Worm (Caenorhabditis elegans): Measurements from ENCODE around the gene Y79H2A.3.

Y79H2A.3 gene

DNA sequence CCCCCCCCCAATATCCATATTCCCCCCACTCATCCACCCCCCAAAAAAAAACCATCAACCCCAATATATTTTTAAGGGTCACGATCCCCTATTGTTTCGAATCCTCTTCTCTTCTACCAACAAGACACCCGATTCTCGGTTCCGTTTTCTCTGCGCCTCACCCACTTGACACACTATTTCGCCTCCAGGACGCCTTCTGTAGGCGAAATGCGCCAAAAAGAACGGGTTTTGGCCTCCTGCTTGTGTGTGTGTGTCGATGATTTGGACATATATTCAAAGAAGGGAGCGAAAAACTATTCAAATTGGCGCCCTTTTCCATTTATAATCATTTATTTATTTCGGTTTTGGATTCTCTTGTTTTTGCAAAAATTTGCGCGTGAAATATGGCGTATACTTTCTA, 39.1 kb downstream of the Y79H2A.3 start (continued):
- no peak for TF ChIP-seq ceh-63 (GFP tag; optimal IDR thresholded peaks at IDR 0.05)
- no peak for TF ChIP-seq lsy-2 (tag; optimal IDR thresholded peaks at IDR 0.05)
- TF ChIP-seq irx-1 (tag; optimal IDR thresholded peaks at IDR 0.05), result no peak

DNA sequence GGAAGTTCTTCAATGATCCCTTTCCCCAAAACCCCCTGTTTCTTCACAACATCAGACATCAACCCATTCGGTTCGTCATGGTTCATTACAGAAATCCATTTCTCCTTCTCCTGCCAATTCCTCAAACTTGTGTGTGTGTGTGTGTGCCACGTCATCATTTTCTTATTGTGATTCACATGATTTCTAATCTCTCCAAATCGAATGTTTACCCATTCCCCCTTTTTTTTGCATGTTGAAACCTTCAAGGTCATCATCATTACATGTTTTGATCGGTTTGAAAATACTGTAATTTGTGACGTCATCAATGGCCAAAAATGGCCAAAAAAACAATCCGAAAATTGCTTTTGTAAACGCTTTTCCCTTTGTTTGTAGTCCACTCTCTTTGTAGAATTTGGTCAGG, 42.3 kb downstream of the Y79H2A.3 start:
- no peak for TF ChIP-seq egl-13 (tag; optimal IDR thresholded peaks at IDR 0.05)
- no peak for TF ChIP-seq mdl-1 (tag; optimal IDR thresholded peaks at IDR 0.05)
- no peak for TF ChIP-seq elt-3 (tag; optimal IDR thresholded peaks at IDR 0.05)
- TF ChIP-seq ztf-11 (tag; optimal IDR thresholded peaks at IDR 0.05), result no peak
- peak; percentile 64 for TF ChIP-seq lin-14 (GFP tag; optimal IDR thresholded peaks at IDR 0.05)
- peak; percentile 22; the same call in 1 of the 2 replicates for TF ChIP-seq grh-1 (GFP tag; IDR thresholded peaks at IDR 0.05)
- TF ChIP-seq blmp-1 (tag; optimal IDR thresholded peaks at IDR 0.05), result peak; percentile 30
- no peak for TF ChIP-seq unc-62 (GFP tag; optimal IDR thresholded peaks at IDR 0.05)
- TF ChIP-seq egl-27 (tag; optimal IDR thresholded peaks at IDR 0.05), result no peak
- TF ChIP-seq snu-23 (GFP tag; optimal IDR thresholded peaks at IDR 0.05), result peak; percentile 59
- TF ChIP-seq nhr-47 (tag; optimal IDR thresholded peaks at IDR 0.05), result peak; percentile 7
- peak in 1 of 2 experiments; percentile 34 for TF ChIP-seq lsy-2 (tag; optimal IDR thresholded peaks at IDR 0.05)
- TF ChIP-seq nhr-20 (tag; optimal IDR thresholded peaks at IDR 0.05), result peak; percentile 60
- no peak for TF ChIP-seq vab-15 (tag; optimal IDR thresholded peaks at IDR 0.05)
- TF ChIP-seq C34B4.2 (tag; optimal IDR thresholded peaks at IDR 0.05), result no peak
- TF ChIP-seq xbp-1 (tag; optimal IDR thresholded peaks at IDR 0.05), result peak; percentile 67
- TF ChIP-seq nhr-76 (tag; optimal IDR thresholded peaks at IDR 0.05), result no peak
- TF ChIP-seq nhr-19 (GFP tag; conservative IDR thresholded peaks at IDR 0.05), result 0 out of 2 replicates have a peak, but pooled peaks have one; percentile 18
- peak; percentile 43 for TF ChIP-seq nhr-71 (tag; optimal IDR thresholded peaks at IDR 0.05)
- no peak for TF ChIP-seq efl-1 (optimal IDR thresholded peaks at IDR 0.05)
- TF ChIP-seq efl-1 (GFP tag; optimal IDR thresholded peaks at IDR 0.05 in 1 of 2), result peak in 1 of 2 experiments; percentile 92
- no peak for TF ChIP-seq lin-13 (GFP tag; optimal IDR thresholded peaks at IDR 0.05)
- TF ChIP-seq nhr-85 (tag), result peak; percentile 94
- peak in 1 of 2 experiments; percentile 51 for TF ChIP-seq lin-35 (GFP tag; optimal IDR thresholded peaks at IDR 0.05)

DNA sequence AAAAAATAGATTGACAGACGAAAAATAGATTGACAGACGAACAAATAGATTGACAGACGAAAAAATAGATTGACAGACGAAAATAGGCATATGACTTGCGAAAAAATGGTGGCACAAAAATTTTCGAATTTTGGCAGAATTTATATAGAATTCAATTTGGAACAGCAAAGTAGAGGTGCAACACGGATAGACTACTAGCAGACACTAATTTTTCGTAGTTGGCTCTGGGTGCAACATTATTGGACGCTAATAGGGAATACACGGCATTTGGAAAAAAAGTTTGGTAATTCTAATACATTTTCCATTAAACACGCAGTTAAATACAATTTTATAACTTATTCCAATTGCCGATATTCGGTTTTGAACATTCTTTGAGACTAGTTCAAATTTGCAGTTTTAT, 42.8 kb downstream of the Y79H2A.3 start:
- no peak for TF ChIP-seq ama-1 (optimal IDR thresholded peaks at IDR 0.05)
- TF ChIP-seq vab-15 (tag; optimal IDR thresholded peaks at IDR 0.05), result no peak
- no peak for TF ChIP-seq sup-37 (GFP tag; optimal IDR thresholded peaks at IDR 0.05)
- no peak for TF ChIP-seq dsc-1 (tag; optimal IDR thresholded peaks at IDR 0.05)

DNA sequence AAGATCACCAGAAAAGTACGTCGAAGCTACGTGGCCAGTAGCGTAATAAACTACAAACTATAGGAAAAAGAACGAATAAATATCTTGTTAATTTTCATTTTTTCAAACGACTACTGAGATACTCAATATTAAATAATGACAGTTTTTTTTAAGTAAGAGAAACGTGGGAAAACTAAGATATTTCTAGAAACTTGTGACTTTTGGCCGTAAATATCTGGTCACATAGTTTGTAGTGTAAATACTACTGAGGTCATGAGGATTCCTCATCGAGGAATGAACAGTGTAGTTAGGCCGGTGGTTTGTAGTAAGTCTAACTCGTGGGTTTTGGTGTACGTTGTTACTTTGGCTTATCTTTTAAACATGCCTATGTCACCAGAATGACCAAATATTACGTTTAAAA, 47.1 kb downstream of the Y79H2A.3 start:
- TF ChIP-seq snu-23 (GFP tag; optimal IDR thresholded peaks at IDR 0.05) (peak; percentile 12), nhr-71 (tag; optimal IDR thresholded peaks at IDR 0.05) (peak; percentile 17), lin-35 (GFP tag; optimal IDR thresholded peaks at IDR 0.05) (peak in 1 of 2 experiments; percentile 25), nhr-20 (tag; optimal IDR thresholded peaks at IDR 0.05) (peak; percentile 78)

DNA sequence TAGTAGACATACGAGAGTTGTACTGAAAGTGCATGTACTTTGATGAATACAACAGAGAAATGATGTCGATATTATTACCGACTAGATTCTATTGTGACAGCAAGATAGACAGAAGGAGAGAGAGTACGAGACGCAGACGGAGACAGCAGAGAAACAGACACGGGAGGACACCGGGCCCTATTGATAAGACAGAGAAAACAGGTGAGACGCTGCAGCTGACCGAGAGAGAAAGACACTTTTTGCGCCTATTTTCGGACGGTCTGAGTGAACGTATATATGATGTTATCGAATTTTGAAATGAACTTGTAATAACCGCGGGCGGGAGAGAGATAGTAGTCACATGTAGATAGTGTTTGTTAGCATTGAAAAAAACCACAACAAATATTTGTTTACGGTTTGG, 48.8 kb downstream of the Y79H2A.3 start:
- TF ChIP-seq unc-130 (tag; optimal IDR thresholded peaks at IDR 0.05), result peak; percentile 77
- TF ChIP-seq nhr-237 (tag; optimal IDR thresholded peaks at IDR 0.05), result no peak
- TF ChIP-seq fkh-4 (tag; optimal IDR thresholded peaks at IDR 0.05; ENCODE audit: borderline replicate concordance), result no peak
- TF ChIP-seq isw-1 (GFP tag; IDR thresholded peaks at IDR 0.05), result no peak
- no peak for TF ChIP-seq nhr-84 (tag; optimal IDR thresholded peaks at IDR 0.05)
- TF ChIP-seq nhr-71 (tag; optimal IDR thresholded peaks at IDR 0.05), result peak; percentile 71
- TF ChIP-seq lin-15B (tag; optimal IDR thresholded peaks at IDR 0.05), result no peak
- TF ChIP-seq elt-2 (tag; optimal IDR thresholded peaks at IDR 0.05), result peak; percentile 80
- no peak for TF ChIP-seq egl-27 (tag; optimal IDR thresholded peaks at IDR 0.05)
- no peak for TF ChIP-seq lin-13 (GFP tag; optimal IDR thresholded peaks at IDR 0.05)
- no peak for TF ChIP-seq pax-3 (tag; optimal IDR thresholded peaks at IDR 0.05)
- TF ChIP-seq aly-2 (tag; optimal IDR thresholded peaks at IDR 0.05), result no peak
- TF ChIP-seq nhr-19 (GFP tag; conservative IDR thresholded peaks at IDR 0.05), result peak; percentile 42
- 0 out of 2 replicates have a peak, but pooled peaks have one; percentile 9 for TF ChIP-seq grh-1 (GFP tag; IDR thresholded peaks at IDR 0.05)
- TF ChIP-seq F16B12.6 (tag; optimal IDR thresholded peaks at IDR 0.05), result no peak
- no peak for TF ChIP-seq vab-15 (tag; optimal IDR thresholded peaks at IDR 0.05)
- TF ChIP-seq nhr-20 (tag; optimal IDR thresholded peaks at IDR 0.05), result peak; percentile 98
- no peak for TF ChIP-seq aha-1 (tag; optimal IDR thresholded peaks at IDR 0.05)
- peak; percentile 72 for TF ChIP-seq nhr-90 (tag; optimal IDR thresholded peaks at IDR 0.05; ENCODE audit: poor library complexity)
- TF ChIP-seq lsy-2 (tag; optimal IDR thresholded peaks at IDR 0.05), result peak; percentile 20 to 65
- peak; percentile 12 for TF ChIP-seq swsn-7 (tag; optimal IDR thresholded peaks at IDR 0.05)
- no peak for TF ChIP-seq C34B4.2 (tag; optimal IDR thresholded peaks at IDR 0.05)
- no peak for TF ChIP-seq fkh-10 (GFP tag; optimal IDR thresholded peaks at IDR 0.05)
- no peak for TF ChIP-seq nhr-77 (tag; optimal IDR thresholded peaks at IDR 0.05)
- TF ChIP-seq ceh-8 (GFP tag; optimal IDR thresholded peaks at IDR 0.05), result no peak

Measured in whole organism, L1 larva.